Worm (Caenorhabditis elegans): ENCODE measurements around the gene str-86.

Gene str-86

ce11 chrV:8943963-8944362 lies 39.5 kb downstream of the str-86 start, which contains the start of gene T19A5.3:
TSS of gene T19A5.3 (minus strand) at chrV:8944063.
- TF ChIP-seq nhr-23 (tag; optimal IDR thresholded peaks at IDR 0.05), result no peak
- no peak for TF ChIP-seq lsy-12 (tag; optimal IDR thresholded peaks at IDR 0.05)
- no peak for TF ChIP-seq snpc-4 (tag; optimal IDR thresholded peaks at IDR 0.05)
- TF ChIP-seq ztf-4 (tag; optimal IDR thresholded peaks at IDR 0.05), result no peak
- no peak for TF ChIP-seq hmg-11 (tag; optimal IDR thresholded peaks at IDR 0.05)
- no peak for TF ChIP-seq nhr-67 (tag; optimal IDR thresholded peaks at IDR 0.05)
- TF ChIP-seq unc-39 (tag; optimal IDR thresholded peaks at IDR 0.05), result no peak
- TF ChIP-seq fkh-2 (tag; optimal IDR thresholded peaks at IDR 0.05), result no peak
- TF ChIP-seq ama-1 (optimal IDR thresholded peaks at IDR 0.05), result no peak
- no peak for TF ChIP-seq ceh-16 (tag; optimal IDR thresholded peaks at IDR 0.05)
- no peak for TF ChIP-seq elt-1 (tag; optimal IDR thresholded peaks at IDR 0.05)
- no peak for TF ChIP-seq ztf-11 (tag; optimal IDR thresholded peaks at IDR 0.05)
- no peak for TF ChIP-seq eor-1 (tag; optimal IDR thresholded peaks at IDR 0.05)
- no peak for TF ChIP-seq egl-5 (tag; optimal IDR thresholded peaks at IDR 0.05)
- no peak for TF ChIP-seq nhr-76 (tag; optimal IDR thresholded peaks at IDR 0.05)

DNA sequence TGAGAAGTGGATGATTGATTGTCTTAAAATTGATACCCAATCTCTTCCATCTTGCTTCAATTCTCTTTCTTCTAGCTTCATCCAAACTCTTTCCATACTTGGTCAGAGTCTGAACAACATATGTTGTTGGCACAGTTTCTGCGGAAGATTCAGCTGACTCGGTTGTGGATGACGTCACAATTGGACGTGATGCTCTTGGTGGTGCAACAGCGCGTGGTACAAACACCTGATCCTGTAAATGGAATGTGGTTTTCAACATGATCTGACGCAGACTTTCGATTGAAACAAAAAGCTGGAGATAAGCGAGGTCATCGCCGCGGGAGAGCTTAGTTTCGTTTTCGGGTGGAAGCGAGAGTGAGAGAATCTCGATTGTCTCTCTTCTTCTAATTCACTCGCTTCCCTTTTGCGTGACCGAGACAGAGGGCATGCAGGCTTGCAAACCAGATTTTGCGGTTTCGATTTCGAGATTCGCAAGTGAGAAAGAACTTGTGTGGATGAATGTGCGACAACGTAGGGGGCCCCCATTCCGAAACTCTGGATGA lies 41.0 kb downstream of the str-86 start:
- peak; percentile 47 for TF ChIP-seq nhr-23 (tag; optimal IDR thresholded peaks at IDR 0.05)
- TF ChIP-seq nhr-28 (tag; optimal IDR thresholded peaks at IDR 0.05), result no peak

DNA sequence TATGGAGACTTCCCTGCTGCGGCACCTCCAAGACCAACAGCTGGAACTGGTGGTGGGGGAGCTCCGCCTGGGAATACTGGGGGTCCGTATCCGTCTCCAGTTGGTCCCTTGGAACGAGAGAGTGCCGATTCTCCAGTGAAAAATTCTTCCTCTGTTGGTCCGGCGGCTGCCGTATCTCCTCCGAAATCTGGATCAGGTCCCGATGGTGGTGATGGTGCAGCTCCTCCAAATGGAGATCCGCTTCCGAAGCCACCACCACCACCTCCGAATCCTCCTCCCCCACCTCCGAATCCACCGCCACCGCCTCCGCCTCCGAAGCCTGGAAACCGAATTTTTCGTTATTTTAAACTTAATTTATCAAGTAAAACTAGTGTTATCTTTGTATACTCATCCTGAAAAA lies 43.1 kb downstream of the str-86 start:
- no peak for TF ChIP-seq eor-1 (tag; optimal IDR thresholded peaks at IDR 0.05)
- no peak for TF ChIP-seq lin-39 (tag; optimal IDR thresholded peaks at IDR 0.05)
- no peak for TF ChIP-seq egl-5 (tag; optimal IDR thresholded peaks at IDR 0.05)
- TF ChIP-seq ztf-11 (tag; optimal IDR thresholded peaks at IDR 0.05), result no peak
- TF ChIP-seq fkh-2 (tag; optimal IDR thresholded peaks at IDR 0.05), result no peak
- TF ChIP-seq fkh-10 (GFP tag; optimal IDR thresholded peaks at IDR 0.05), result no peak
- no peak for TF ChIP-seq nhr-76 (tag; optimal IDR thresholded peaks at IDR 0.05)
- no peak for TF ChIP-seq unc-39 (tag; optimal IDR thresholded peaks at IDR 0.05)
- TF ChIP-seq R02D3.7 (tag; optimal IDR thresholded peaks at IDR 0.05), result no peak
- TF ChIP-seq snpc-4 (tag; optimal IDR thresholded peaks at IDR 0.05), result no peak
- TF ChIP-seq lsy-12 (tag; optimal IDR thresholded peaks at IDR 0.05), result no peak
- no peak for TF ChIP-seq nhr-23 (tag; optimal IDR thresholded peaks at IDR 0.05)

DNA sequence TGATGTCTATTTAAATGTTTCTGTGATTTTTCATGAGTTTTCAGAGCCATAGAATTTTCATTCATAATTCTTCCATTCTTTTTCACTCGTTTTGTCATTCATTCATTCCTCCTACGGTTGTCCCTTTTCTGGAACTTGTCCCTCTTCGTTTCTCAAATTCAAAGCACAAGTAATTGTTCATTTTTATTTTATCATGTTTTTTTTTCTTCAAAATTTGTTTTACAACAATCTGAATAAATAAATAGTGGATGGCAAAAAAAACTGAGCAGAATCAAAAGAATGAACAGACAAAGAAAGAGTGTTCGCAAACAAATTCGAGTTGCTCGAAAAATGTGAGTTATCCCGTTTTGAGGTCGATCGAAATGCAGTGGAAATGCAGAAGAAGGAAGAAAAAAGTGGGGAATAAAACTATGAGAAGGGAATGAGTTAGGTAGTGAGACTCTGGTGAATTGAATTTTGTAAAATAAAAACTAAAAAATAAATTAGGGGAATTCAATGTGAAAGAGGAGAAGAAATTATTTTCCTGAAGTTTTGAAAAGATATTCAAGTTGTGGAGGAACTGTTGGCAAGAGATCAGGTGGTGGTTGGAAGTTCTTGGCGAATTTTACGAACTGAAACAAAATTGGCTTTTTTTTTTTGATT lies 44.0 kb downstream of the str-86 start:
- peak; percentile 18 for TF ChIP-seq nfya-1 (tag; optimal IDR thresholded peaks at IDR 0.05; ENCODE audit: insufficient read depth)
- TF ChIP-seq elt-2 (tag; optimal IDR thresholded peaks at IDR 0.05), result peak; percentile 32
- TF ChIP-seq nhr-11 (tag; optimal IDR thresholded peaks at IDR 0.05), result no peak
- TF ChIP-seq lsy-12 (tag; optimal IDR thresholded peaks at IDR 0.05), result peak; percentile 1
- peak; percentile 35 for TF ChIP-seq pha-4 (tag; optimal IDR thresholded peaks at IDR 0.05)
- TF ChIP-seq ztf-4 (tag; optimal IDR thresholded peaks at IDR 0.05), result peak; percentile 39
- no peak for TF ChIP-seq nhr-67 (tag; optimal IDR thresholded peaks at IDR 0.05)
- TF ChIP-seq nhr-237 (tag; optimal IDR thresholded peaks at IDR 0.05), result no peak
- peak; percentile 27 for TF ChIP-seq nhr-25 (tag; optimal IDR thresholded peaks at IDR 0.05)
- peak; percentile 98 for TF ChIP-seq ama-1 (optimal IDR thresholded peaks at IDR 0.05)

ce11 chrV:8938943-8939342 lies 44.6 kb downstream of the str-86 start:
- no peak for TF ChIP-seq R02D3.7 (tag; optimal IDR thresholded peaks at IDR 0.05)
- no peak for TF ChIP-seq nhr-237 (tag; optimal IDR thresholded peaks at IDR 0.05)
- no peak for TF ChIP-seq nhr-12 (tag; optimal IDR thresholded peaks at IDR 0.05)
- no peak for TF ChIP-seq elt-2 (tag; optimal IDR thresholded peaks at IDR 0.05)
- no peak for TF ChIP-seq jun-1 (tag; optimal IDR thresholded peaks at IDR 0.05)
- no peak for TF ChIP-seq ceh-28 (tag; optimal IDR thresholded peaks at IDR 0.05)
- peak; percentile 8 for TF ChIP-seq nhr-43 (tag; optimal IDR thresholded peaks at IDR 0.05; ENCODE audit: poor library complexity, severe bottlenecking)
- TF ChIP-seq ama-1 (optimal IDR thresholded peaks at IDR 0.05), result peak; percentile 76
- TF ChIP-seq unc-62 (GFP tag; optimal IDR thresholded peaks at IDR 0.05), result no peak
- TF ChIP-seq egl-5 (tag; optimal IDR thresholded peaks at IDR 0.05), result no peak

ce11 chrV:8938445-8938844 lies 45.1 kb downstream of the str-86 start:
- no peak for TF ChIP-seq elt-3 (tag; optimal IDR thresholded peaks at IDR 0.05)
- TF ChIP-seq R02D3.7 (tag; optimal IDR thresholded peaks at IDR 0.05), result no peak
- peak; percentile 81 for TF ChIP-seq ama-1 (optimal IDR thresholded peaks at IDR 0.05)
- no peak for TF ChIP-seq fkh-10 (GFP tag; optimal IDR thresholded peaks at IDR 0.05)
- no peak for TF ChIP-seq unc-62 (GFP tag; optimal IDR thresholded peaks at IDR 0.05)
- TF ChIP-seq ZK546.5 (tag; optimal IDR thresholded peaks at IDR 0.05), result no peak
- no peak for TF ChIP-seq nhr-67 (tag; optimal IDR thresholded peaks at IDR 0.05)
- no peak for TF ChIP-seq ceh-16 (tag; optimal IDR thresholded peaks at IDR 0.05)

Measured in whole organism, L3 larva.